Worm (Caenorhabditis elegans): ENCODE results near the gene ZC404.15.

Gene ZC404.15

ce11 chrV:6762361-6762760, 17.9 kb upstream of the ZC404.15 start, which contains the start of gene T25F10.4:
Gene T25F10.4 (minus strand): TSS chrV:6762461.
- TF ChIP-seq ets-5 (GFP tag; IDR thresholded peaks at IDR 0.05) (no peak), nhr-76 (tag; optimal IDR thresholded peaks at IDR 0.05) (no peak), jun-1 (tag; optimal IDR thresholded peaks at IDR 0.05) (no peak), hlh-17 (GFP tag; optimal IDR thresholded peaks at IDR 0.05; ENCODE audit: borderline replicate concordance) (no peak), mef-2 (tag; optimal IDR thresholded peaks at IDR 0.05) (no peak), lin-14 (GFP tag; optimal IDR thresholded peaks at IDR 0.05) (no peak), F16B12.6 (tag; optimal IDR thresholded peaks at IDR 0.05) (no peak), mab-9 (GFP tag; IDR thresholded peaks at IDR 0.05) (no peak), lsy-2 (tag; optimal IDR thresholded peaks at IDR 0.05) (no peak), nhr-12 (tag; optimal IDR thresholded peaks at IDR 0.05) (no peak), C34B4.2 (tag; optimal IDR thresholded peaks at IDR 0.05) (no peak), nhr-237 (tag; optimal IDR thresholded peaks at IDR 0.05) (no peak), lin-39 (tag; optimal IDR thresholded peaks at IDR 0.05) (no peak), grh-1 (GFP tag; IDR thresholded peaks at IDR 0.05) (no peak), sup-37 (GFP tag; optimal IDR thresholded peaks at IDR 0.05) (no peak), zip-4 (GFP tag; optimal IDR thresholded peaks at IDR 0.05) (no peak), Y116A8C.19 (tag; optimal IDR thresholded peaks at IDR 0.05; ENCODE audit: borderline replicate concordance) (no peak)

DNA sequence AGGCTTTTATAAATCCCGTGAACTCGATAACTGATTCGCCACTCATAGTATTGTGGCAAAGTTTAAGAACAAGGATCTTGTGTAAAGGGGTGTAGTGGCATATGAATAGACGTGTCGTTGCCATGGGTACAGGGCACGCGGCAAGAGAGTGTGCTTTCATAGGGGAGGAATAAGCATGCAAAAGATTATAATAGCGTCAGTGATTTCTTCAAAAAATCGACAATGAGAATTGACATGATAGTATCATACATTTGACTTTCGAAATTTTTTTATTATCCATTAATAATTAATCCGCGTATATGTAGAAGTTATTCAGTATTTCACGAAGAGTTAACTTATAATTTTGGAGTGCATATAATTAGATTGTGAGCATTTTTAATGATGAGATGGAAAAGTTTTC, 15.3 kb upstream of the ZC404.15 start, which contains the start of gene bbs-8:
Gene bbs-8 (minus strand): TSS at position 101 of the 400 bp plus-strand sequence.
- TF ChIP-seq irx-1 (tag; optimal IDR thresholded peaks at IDR 0.05) (no peak), lin-14 (GFP tag; optimal IDR thresholded peaks at IDR 0.05) (no peak), efl-1 (optimal IDR thresholded peaks at IDR 0.05) (no peak), efl-1 (GFP tag; optimal IDR thresholded peaks at IDR 0.05 in 1 of 2) (peak in 1 of 2 experiments; percentile 61), fkh-8 (tag; optimal IDR thresholded peaks at IDR 0.05) (peak; percentile 60), lin-35 (GFP tag; optimal IDR thresholded peaks at IDR 0.05) (no peak), tbx-2 (tag; optimal IDR thresholded peaks at IDR 0.05) (no peak)

DNA sequence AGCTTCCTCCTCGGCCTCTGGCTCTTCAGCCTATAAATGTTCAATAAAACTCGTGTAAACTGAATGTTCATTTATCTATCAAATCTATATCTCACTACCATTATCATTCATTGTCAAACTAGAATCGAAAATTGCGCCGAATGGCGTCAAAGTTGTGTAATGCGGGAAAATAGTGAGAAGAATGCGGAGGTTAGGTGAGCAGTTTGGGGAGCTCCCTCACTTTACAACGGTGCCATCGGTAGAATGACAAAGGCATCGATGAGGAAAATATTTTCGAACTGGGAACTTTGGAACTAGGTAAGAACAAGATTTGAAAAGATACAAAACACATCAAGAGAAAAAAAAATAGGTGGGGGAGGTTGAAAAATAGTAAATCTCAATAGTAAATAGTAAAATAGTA, 12.7 kb upstream of the ZC404.15 start:
- TF ChIP-seq pag-3 (tag; optimal IDR thresholded peaks at IDR 0.05; ENCODE audit: borderline replicate concordance, insufficient read depth) (peak; percentile 99), blmp-1 (tag; optimal IDR thresholded peaks at IDR 0.05) (no peak), nhr-71 (tag; optimal IDR thresholded peaks at IDR 0.05) (peak; percentile 37), lin-14 (GFP tag; optimal IDR thresholded peaks at IDR 0.05) (peak; percentile 64), hlh-4 (tag; optimal IDR thresholded peaks at IDR 0.05) (no peak), sup-37 (GFP tag; optimal IDR thresholded peaks at IDR 0.05) (no peak), rnt-1 (tag; optimal IDR thresholded peaks at IDR 0.05) (peak; percentile 52)

ce11 chrV:6768452-6768929, 11.8 kb upstream of the ZC404.15 start, which contains the start of the genes T25F10.1 and clik-1:
Gene T25F10.1 (plus strand): TSS chrV:6768502.
Gene clik-1 (minus strand): TSS chrV:6768732.
- TF ChIP-seq sox-4 (tag; optimal IDR thresholded peaks at IDR 0.05) (no peak), dpl-1 (GFP tag; optimal IDR thresholded peaks at IDR 0.05) (no peak), pag-3 (tag; optimal IDR thresholded peaks at IDR 0.05; ENCODE audit: borderline replicate concordance, insufficient read depth) (peak; percentile 97), nhr-84 (tag; optimal IDR thresholded peaks at IDR 0.05) (no peak), nhr-76 (tag; optimal IDR thresholded peaks at IDR 0.05) (no peak), unc-130 (tag; optimal IDR thresholded peaks at IDR 0.05) (peak; percentile 54), aly-2 (tag; optimal IDR thresholded peaks at IDR 0.05) (no peak), mef-2 (tag; optimal IDR thresholded peaks at IDR 0.05) (no peak), isw-1 (GFP tag; IDR thresholded peaks at IDR 0.05) (no peak), C34B4.2 (tag; optimal IDR thresholded peaks at IDR 0.05) (no peak), tbx-2 (tag; optimal IDR thresholded peaks at IDR 0.05) (no peak), nhr-11 (tag; optimal IDR thresholded peaks at IDR 0.05) (no peak), skn-1 (tag; optimal IDR thresholded peaks at IDR 0.05) (no peak), mab-9 (GFP tag; IDR thresholded peaks at IDR 0.05) (no peak), aha-1 (tag; optimal IDR thresholded peaks at IDR 0.05) (no peak), nhr-12 (tag; optimal IDR thresholded peaks at IDR 0.05) (no peak), ces-1 (GFP tag; optimal IDR thresholded peaks at IDR 0.05) (no peak), nhr-85 (tag) (peak; percentile 35), snu-23 (GFP tag; optimal IDR thresholded peaks at IDR 0.05) (peak; percentile 49), irx-1 (tag; optimal IDR thresholded peaks at IDR 0.05) (no peak), ceh-8 (GFP tag; optimal IDR thresholded peaks at IDR 0.05) (no peak), xbp-1 (tag; optimal IDR thresholded peaks at IDR 0.05) (no peak), elt-2 (tag; optimal IDR thresholded peaks at IDR 0.05) (no peak), fkh-10 (GFP tag; optimal IDR thresholded peaks at IDR 0.05) (no peak), nhr-47 (tag; optimal IDR thresholded peaks at IDR 0.05) (no peak), lin-35 (GFP tag; optimal IDR thresholded peaks at IDR 0.05) (no peak), nhr-77 (tag; optimal IDR thresholded peaks at IDR 0.05) (no peak), unc-62 (GFP tag; optimal IDR thresholded peaks at IDR 0.05) (no peak), zip-4 (GFP tag; optimal IDR thresholded peaks at IDR 0.05) (no peak)
